Worm (Caenorhabditis elegans) whole organism, L4/young adult: Measurements from ENCODE around the gene Y51B9A.6.

ENCODE experiments used
- W03F9.2 ChIP-seq: fragments of 150-350 bp; optimal IDR thresholded peaks from 2 replicates; lab custom pipeline; 2014; ENCODE audit warnings: missing biosample characterization, missing genetic modification characterization
- dao-5 ChIP-seq: sonication (generic microtip); optimal IDR thresholded peaks from 2 replicates; lab custom pipeline; 2016; ENCODE audit warnings: missing genotype, missing genetic modification characterization, moderate library complexity, missing compliant biosample characterization
- him-1 ChIP-seq: sonication (generic microtip); optimal IDR thresholded peaks from 2 replicates; lab custom pipeline; 2016; ENCODE audit warnings: missing genotype, missing genetic modification reagents, missing genetic modification characterization, missing compliant biosample characterization

ce11 chrII:9377158-9377557 lies 25.8 kb downstream of the Y51B9A.6 start, which contains the start of gene C06C3.10:
- TF ChIP-seq dao-5 (tag; lab: Kevin White, UChicago) = no peak
- TF ChIP-seq him-1 (tag; lab: Kevin White, UChicago) = no peak
- no peak for TF ChIP-seq W03F9.2 (tag; lab: Kevin White, UChicago)
